Fruit fly (Drosophila melanogaster) whole organism, embryonic: ENCODE data around the gene CG1532.

Source experiments
- ATbp ChIP-seq: fragments of 200-800 bp; sonication (Bioruptor generic); optimal IDR thresholded peaks from 2 replicates; lab custom pipeline; 2017; ENCODE audit warnings: missing biosample characterization, mild to moderate bottlenecking, missing genetic modification characterization, missing genetic modification reagents
- Adf1 ChIP-seq: fragments of 200-800 bp; sonication (Bioruptor generic); IDR thresholded peaks from 2 replicates; pipeline ENCODE4 v1.3.6; 2022; ENCODE audit warnings: missing biosample characterization, missing genetic modification characterization
- BEAF-32 ChIP-seq: fragments of 200-800 bp; sonication (Bioruptor generic); optimal IDR thresholded peaks from 3 replicates; lab custom pipeline; 2017; ENCODE audit warnings: missing biosample characterization, missing genetic modification characterization, mild to moderate bottlenecking, moderate library complexity, missing genetic modification reagents
- Blimp-1 ChIP-seq: fragments of 200-800 bp; sonication (Bioruptor generic); optimal IDR thresholded peaks from 3 replicates; lab custom pipeline; 2018; ENCODE audit warnings: missing biosample characterization, missing genetic modification characterization, mild to moderate bottlenecking, moderate library complexity, missing genetic modification reagents
- Bteb2 ChIP-seq: fragments of 200-800 bp; sonication (Bioruptor generic); optimal IDR thresholded peaks from 2 replicates; lab custom pipeline; 2016; ENCODE audit warnings: missing biosample characterization, missing genetic modification characterization
- CG10267 ChIP-seq: fragments of 200-800 bp; sonication (Bioruptor generic); optimal IDR thresholded peaks from 2 replicates; lab custom pipeline; 2018; ENCODE audit warnings: missing biosample characterization, mild to moderate bottlenecking, missing genetic modification characterization, moderate library complexity
- CG10431 ChIP-seq: fragments of 200-800 bp; sonication (Bioruptor generic); optimal IDR thresholded peaks from 3 replicates; lab custom pipeline; 2018; ENCODE audit warnings: missing biosample characterization, mild to moderate bottlenecking, missing genetic modification characterization
- CG12104 ChIP-seq: fragments of 200-800 bp; sonication (Bioruptor generic); optimal IDR thresholded peaks from 3 replicates; lab custom pipeline; 2016; ENCODE audit warnings: missing biosample characterization, missing genetic modification characterization
- CG12299 ChIP-seq: fragments of 200-800 bp; sonication (Bioruptor generic); optimal IDR thresholded peaks from 2 replicates; lab custom pipeline; 2018; ENCODE audit warnings: missing biosample characterization, mild to moderate bottlenecking, missing genetic modification characterization
- CG15073 ChIP-seq: fragments of 200-800 bp; sonication (Bioruptor generic); optimal IDR thresholded peaks from 2 replicates; lab custom pipeline; 2016; ENCODE audit warnings: missing biosample characterization, missing genetic modification characterization
- CG17186 ChIP-seq: fragments of 200-800 bp; sonication (Bioruptor generic); optimal IDR thresholded peaks from 3 replicates; lab custom pipeline; 2017; ENCODE audit warnings: missing biosample characterization, missing genetic modification reagents, missing genetic modification characterization
- CG17359 ChIP-seq: fragments of 200-800 bp; sonication (Bioruptor generic); optimal IDR thresholded peaks from 3 replicates; lab custom pipeline; 2018; ENCODE audit warnings: missing biosample characterization, mild to moderate bottlenecking, missing genetic modification characterization, moderate library complexity
- CG17802 ChIP-seq: fragments of 200-800 bp; sonication (Bioruptor generic); optimal IDR thresholded peaks from 2 replicates; lab custom pipeline; 2018; ENCODE audit warnings: missing biosample characterization, mild to moderate bottlenecking, missing genetic modification characterization, moderate library complexity
- CG2116 ChIP-seq: fragments of 200-800 bp; sonication (Bioruptor generic); optimal IDR thresholded peaks from 3 replicates; lab custom pipeline; 2018; ENCODE audit warnings: missing biosample characterization, mild to moderate bottlenecking, missing genetic modification characterization
- CG3726 ChIP-seq: fragments of 200-800 bp; sonication (Bioruptor generic); IDR thresholded peaks from 3 replicates; pipeline ENCODE4, ENCODE4 v1.3.6; 2022; ENCODE audit warnings: missing biosample characterization, missing genetic modification characterization
- CG5245 ChIP-seq: fragments of 200-800 bp; sonication (Bioruptor generic); optimal IDR thresholded peaks from 3 replicates; lab custom pipeline; 2016; ENCODE audit warnings: missing biosample characterization, missing genetic modification characterization
- CG6175 ChIP-seq: fragments of 200-800 bp; sonication (Bioruptor generic); IDR thresholded peaks from 3 replicates; pipeline ENCODE4 v1.3.6; 2022; ENCODE audit warnings: missing biosample characterization, missing genetic modification characterization
- CG6272 ChIP-seq: fragments of 200-800 bp; sonication (Bioruptor generic); IDR thresholded peaks from 2 replicates; pipeline ENCODE4 v1.3.6; 2022; ENCODE audit warnings: missing biosample characterization, missing genetic modification characterization
- CG6683 ChIP-seq: fragments of 200-800 bp; sonication (Bioruptor generic); optimal IDR thresholded peaks from 2 replicates; lab custom pipeline; 2017; ENCODE audit warnings: missing biosample characterization, mild to moderate bottlenecking, missing genetic modification characterization, missing genetic modification reagents
- CG6765 ChIP-seq: fragments of 200-800 bp; sonication (Bioruptor generic); optimal IDR thresholded peaks from 3 replicates; lab custom pipeline; 2017; ENCODE audit warnings: missing biosample characterization, mild to moderate bottlenecking, missing genetic modification characterization
- CG8281 ChIP-seq: fragments of 200-800 bp; sonication (Bioruptor generic); optimal IDR thresholded peaks from 2 replicates; lab custom pipeline; 2018; ENCODE audit warnings: missing biosample characterization, mild to moderate bottlenecking, missing genetic modification characterization, moderate library complexity
- CG8944 ChIP-seq: fragments of 200-800 bp; sonication (Bioruptor generic); optimal IDR thresholded peaks from 3 replicates; lab custom pipeline; 2016; ENCODE audit warnings: missing biosample characterization, missing genetic modification characterization
- CG9727 ChIP-seq: fragments of 200-800 bp; sonication (Bioruptor generic); optimal IDR thresholded peaks from 3 replicates; lab custom pipeline; 2017; ENCODE audit warnings: missing biosample characterization, mild to moderate bottlenecking, missing genetic modification characterization
- Chrac-16 ChIP-seq: fragments of 200-800 bp; sonication (Bioruptor generic); optimal IDR thresholded peaks from 3 replicates; lab custom pipeline; 2016; ENCODE audit warnings: missing biosample characterization, missing genetic modification characterization
- CrebB ChIP-seq: fragments of 200-800 bp; sonication (Bioruptor generic); optimal IDR thresholded peaks from 3 replicates; lab custom pipeline; 2018; ENCODE audit warnings: missing biosample characterization, mild to moderate bottlenecking, missing genetic modification characterization
- D19B ChIP-seq: fragments of 200-800 bp; sonication (Bioruptor generic); optimal IDR thresholded peaks from 2 replicates; lab custom pipeline; 2017; ENCODE audit warnings: missing biosample characterization, mild to moderate bottlenecking, missing genetic modification characterization
- ERR ChIP-seq: fragments of 200-800 bp; sonication (Bioruptor generic); optimal IDR thresholded peaks from 2 replicates; lab custom pipeline; 2016; ENCODE audit warnings: missing biosample characterization, missing genetic modification characterization
- MTF-1 ChIP-seq: fragments of 200-800 bp; sonication (Bioruptor generic); optimal IDR thresholded peaks from 2 replicates; lab custom pipeline; 2018; ENCODE audit warnings: missing biosample characterization, mild to moderate bottlenecking, missing genetic modification characterization, borderline replicate concordance
- Optix ChIP-seq: fragments of 200-800 bp; sonication (Bioruptor generic); IDR thresholded peaks from 3 replicates; pipeline ENCODE4 v1.3.6; 2022; ENCODE audit warnings: missing biosample characterization, missing genetic modification characterization
- PHDP ChIP-seq: fragments of 200-800 bp; sonication (Bioruptor generic); optimal IDR thresholded peaks from 3 replicates; lab custom pipeline; 2018; ENCODE audit warnings: missing biosample characterization, mild to moderate bottlenecking, missing genetic modification characterization, moderate library complexity
- Stat92E ChIP-seq, 3 experiments: fragments of >200 bp in 2 of 3; fragments of 200-800 bp in 1 of 3; sonication (Bioruptor generic) in 1 of 3; optimal IDR thresholded peaks; 2 replicates each; lab custom pipeline; 2017 to 2019; ENCODE audit warnings: missing biosample characterization in 3 of 3, missing genetic modification characterization in 3 of 3, mild to moderate bottlenecking in 1 of 3, moderate library complexity in 1 of 3
- Taf1 ChIP-seq: fragments of 200-800 bp; sonication (Bioruptor generic); IDR thresholded peaks from 2 replicates; pipeline ENCODE4 v1.3.6; 2022; ENCODE audit warnings: missing biosample characterization, missing genetic modification characterization
- Xbp1 ChIP-seq: fragments of 200-800 bp; sonication (Bioruptor generic); optimal IDR thresholded peaks from 3 replicates; lab custom pipeline; 2016; ENCODE audit warnings: missing biosample characterization, mild to moderate bottlenecking, missing genetic modification characterization
- caup ChIP-seq: fragments of 200-800 bp; sonication (Bioruptor generic); optimal IDR thresholded peaks from 3 replicates; lab custom pipeline; 2017; ENCODE audit warnings: missing biosample characterization, mild to moderate bottlenecking, missing genetic modification characterization, moderate library complexity; ENCODE audit not compliant: severe bottlenecking
- cwo ChIP-seq: fragments of 200-800 bp; sonication (Bioruptor generic); optimal IDR thresholded peaks from 3 replicates; lab custom pipeline; 2017; ENCODE audit warnings: missing biosample characterization, missing genetic modification characterization, mild to moderate bottlenecking, moderate library complexity, missing genetic modification reagents
- gsb ChIP-seq: fragments of 200-800 bp; sonication (Bioruptor generic); IDR thresholded peaks from 2 replicates; pipeline ENCODE4 v1.3.6; 2022; ENCODE audit warnings: missing biosample characterization, missing genetic modification characterization
- klu ChIP-seq: fragments of 200-800 bp; sonication (Bioruptor generic); IDR thresholded peaks from 2 replicates; pipeline ENCODE4 v1.3.6; 2022; ENCODE audit warnings: missing biosample characterization, missing genetic modification characterization
- lbe ChIP-seq: fragments of 200-800 bp; sonication (Bioruptor generic); optimal IDR thresholded peaks from 2 replicates; lab custom pipeline; 2016; ENCODE audit warnings: missing biosample characterization, mild to moderate bottlenecking, missing genetic modification characterization
- lmd ChIP-seq: fragments of 200-800 bp; sonication (Bioruptor generic); IDR thresholded peaks from 2 replicates; pipeline ENCODE4 v1.3.6; 2022; ENCODE audit warnings: missing biosample characterization, missing genetic modification characterization
- lola ChIP-seq, 3 experiments: fragments of >200 bp in 2 of 3; fragments of 200-800 bp in 1 of 3; sonication (Bioruptor generic) in 1 of 3; optimal IDR thresholded peaks; 2 replicates each; lab custom pipeline; 2017 to 2019; ENCODE audit warnings: missing biosample characterization in 3 of 3, missing genetic modification characterization in 3 of 3, mild to moderate bottlenecking in 1 of 3, moderate library complexity in 1 of 3
- mld ChIP-seq: fragments of 200-800 bp; sonication (Bioruptor generic); IDR thresholded peaks from 3 replicates; pipeline ENCODE4 v1.3.6; 2022; ENCODE audit warnings: missing biosample characterization, missing genetic modification characterization; ENCODE audit not compliant: partially characterized antibody
- pb ChIP-seq: fragments of 200-800 bp; sonication (Bioruptor generic); optimal IDR thresholded peaks from 3 replicates; lab custom pipeline; 2016; ENCODE audit warnings: missing biosample characterization, missing genetic modification characterization
- peb ChIP-seq: fragments of 200-800 bp; sonication (Bioruptor generic); IDR thresholded peaks from 2 replicates; pipeline ENCODE4 v1.3.6; 2022; ENCODE audit warnings: missing biosample characterization, missing genetic modification characterization
- pum ChIP-seq: fragments of 200-800 bp; sonication (Bioruptor generic); optimal IDR thresholded peaks from 2 replicates; lab custom pipeline; 2016; ENCODE audit warnings: missing biosample characterization, missing genetic modification characterization
- ranshi ChIP-seq: fragments of 200-800 bp; sonication (Bioruptor generic); IDR thresholded peaks from 2 replicates; pipeline ENCODE4 v1.3.6; 2022; ENCODE audit warnings: missing biosample characterization, missing genetic modification characterization
- sim ChIP-seq: fragments of 200-800 bp; sonication (Bioruptor generic); IDR thresholded peaks from 2 replicates; pipeline ENCODE4 v1.3.6; 2022; ENCODE audit warnings: missing biosample characterization, missing genetic modification characterization
- sna ChIP-seq: fragments of 200-800 bp; sonication (Bioruptor generic); IDR thresholded peaks from 2 replicates; pipeline ENCODE4 v1.3.6; 2022; ENCODE audit warnings: missing biosample characterization, missing genetic modification characterization; ENCODE audit not compliant: partially characterized antibody
- zfh2 ChIP-seq: fragments of 200-800 bp; sonication (Bioruptor generic); optimal IDR thresholded peaks from 2 replicates; lab custom pipeline; 2016; ENCODE audit warnings: missing biosample characterization, missing genetic modification characterization

CG1532 gene

DNA sequence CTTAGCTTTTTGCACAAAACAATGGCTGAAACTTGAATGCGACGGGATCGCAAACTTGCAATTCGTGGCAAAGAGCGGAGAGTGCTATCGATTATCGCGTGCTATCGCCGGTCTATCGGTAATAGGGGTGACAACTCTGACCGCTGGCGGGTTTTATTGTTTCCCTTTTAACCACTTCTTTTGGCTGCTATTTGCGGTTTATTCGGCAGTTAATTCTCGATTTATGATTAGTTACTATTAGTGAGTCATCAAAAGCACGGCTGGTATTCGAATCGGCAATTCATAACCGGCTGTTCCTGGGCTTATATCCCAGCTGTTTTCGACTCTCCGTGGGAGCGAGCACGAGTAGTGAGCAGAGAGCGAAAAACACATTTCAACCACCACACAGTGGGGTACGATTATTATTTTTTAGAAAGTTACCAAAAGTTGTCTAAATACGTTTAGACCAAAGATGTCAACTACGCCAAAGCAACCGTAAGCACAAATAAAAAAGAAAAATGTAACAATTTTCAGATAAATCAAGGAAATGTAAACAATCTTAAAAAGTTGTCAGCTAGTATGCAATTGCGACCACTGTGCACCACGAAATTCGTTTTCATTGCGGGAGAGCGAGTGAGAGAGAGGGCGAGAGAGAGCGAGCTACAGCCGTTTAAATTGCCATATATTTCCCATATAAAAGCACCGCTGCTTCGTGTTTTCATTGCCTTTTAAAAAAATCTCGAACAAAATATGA is 25.9 kb upstream of the CG1532 start, which contains the start of the genes Stt3A and bves (continued):
- TF ChIP-seq CG10431 (GFP tag; lab: Kevin White, UChicago) = peak; percentile 93
- peak; percentile 99 for TF ChIP-seq PHDP
- TF ChIP-seq peb (GFP tag; lab: Robert Waterston, UW) = peak; percentile 95
- TF ChIP-seq Bteb2 (GFP tag; lab: Kevin White, UChicago) = peak; percentile 98
- TF ChIP-seq CG6272 (GFP tag; lab: Robert Waterston, UW) = peak; percentile 95
- peak; percentile 98 for TF ChIP-seq CG12299 (tag; lab: Kevin White, UChicago)
- peak; percentile 99 for TF ChIP-seq CrebB
- TF ChIP-seq sna (GFP tag; lab: Robert Waterston, UW) = peak; percentile 75
- TF ChIP-seq CG15073 = peak; percentile 85
- TF ChIP-seq CG3726 = peak; percentile 95
- no peak for TF ChIP-seq BEAF-32 (GFP tag; lab: Kevin White, UChicago)
- peak; percentile 96 for TF ChIP-seq Optix
- TF ChIP-seq CG9727 (GFP tag; lab: Kevin White, UChicago) = peak; percentile 98
- peak; percentile 96 for TF ChIP-seq CG5245 (GFP tag; lab: Kevin White, UChicago)
- TF ChIP-seq lbe (GFP tag; lab: Kevin White, UChicago) = peak; percentile 99
- peak; percentile 97 for TF ChIP-seq CG6683
- peak; percentile 92 for TF ChIP-seq D19B
- peak; percentile 99 for TF ChIP-seq ATbp (GFP tag; lab: Kevin White, UChicago)
- peak; percentile 98 for TF ChIP-seq pum
- TF ChIP-seq mld (GFP tag; lab: Robert Waterston, UW) = peak; percentile 52; the same call in 2 of the 3 replicates
- TF ChIP-seq Stat92E (GFP tag; optimal IDR thresholded peaks at IDR 0.05; lab: Kevin White, UChicago) = peak in 1 of 3 experiments; percentile 97
- TF ChIP-seq gsb = peak; percentile 94
- peak; percentile 98 for TF ChIP-seq ranshi (GFP tag; lab: Robert Waterston, UW)
- peak; percentile 93 for TF ChIP-seq Taf1 (GFP tag; lab: Robert Waterston, UW)
- TF ChIP-seq CG6175 (GFP tag; lab: Robert Waterston, UW) = peak; percentile 93
- peak; percentile 98 for TF ChIP-seq Xbp1 (GFP tag; lab: Kevin White, UChicago)
- TF ChIP-seq CG17186 (GFP tag; lab: Kevin White, UChicago) = peak; percentile 92
- peak; percentile 97 for TF ChIP-seq zfh2 (GFP tag; lab: Kevin White, UChicago)
- TF ChIP-seq cwo = peak; percentile 97
- TF ChIP-seq CG6765 (GFP tag; lab: Kevin White, UChicago) = peak; percentile 98
- TF ChIP-seq ERR (GFP tag; lab: Kevin White, UChicago) = peak; percentile 97
- peak; percentile 97 for TF ChIP-seq CG10267 (tag; lab: Kevin White, UChicago)
- peak; percentile 94 for TF ChIP-seq CG12104 (GFP tag; lab: Kevin White, UChicago)
- peak; percentile 98 for TF ChIP-seq Chrac-16 (GFP tag; lab: Kevin White, UChicago)
- TF ChIP-seq caup (GFP tag; lab: Kevin White, UChicago) = peak; percentile 97
- peak; percentile 92 for TF ChIP-seq klu (GFP tag; lab: Robert Waterston, UW)
- peak in 1 of 3 experiments; percentile 97 for TF ChIP-seq lola (GFP tag; optimal IDR thresholded peaks at IDR 0.05; lab: Kevin White, UChicago)
- peak; percentile 97 for TF ChIP-seq CG8944 (GFP tag; lab: Kevin White, UChicago)
- peak; percentile 98 for TF ChIP-seq pb (GFP tag; lab: Kevin White, UChicago)
- peak; percentile 97 for TF ChIP-seq MTF-1 (GFP tag; lab: Kevin White, UChicago)
- TF ChIP-seq CG17802 (tag; lab: Kevin White, UChicago) = peak; percentile 89
- peak; percentile 97 for TF ChIP-seq lmd
- peak; percentile 90 for TF ChIP-seq CG8281
- peak; percentile 98 for TF ChIP-seq Blimp-1 (GFP tag; lab: Kevin White, UChicago)
- TF ChIP-seq Adf1 = peak; percentile 86
- TF ChIP-seq CG2116 (GFP tag; lab: Kevin White, UChicago) = peak; percentile 82
- peak; percentile 96 for TF ChIP-seq sim (GFP tag; lab: Robert Waterston, UW)
- TF ChIP-seq CG17359 = peak; percentile 99
